Worm (Caenorhabditis elegans): ENCODE results near the gene F28E10.1.

DNA sequence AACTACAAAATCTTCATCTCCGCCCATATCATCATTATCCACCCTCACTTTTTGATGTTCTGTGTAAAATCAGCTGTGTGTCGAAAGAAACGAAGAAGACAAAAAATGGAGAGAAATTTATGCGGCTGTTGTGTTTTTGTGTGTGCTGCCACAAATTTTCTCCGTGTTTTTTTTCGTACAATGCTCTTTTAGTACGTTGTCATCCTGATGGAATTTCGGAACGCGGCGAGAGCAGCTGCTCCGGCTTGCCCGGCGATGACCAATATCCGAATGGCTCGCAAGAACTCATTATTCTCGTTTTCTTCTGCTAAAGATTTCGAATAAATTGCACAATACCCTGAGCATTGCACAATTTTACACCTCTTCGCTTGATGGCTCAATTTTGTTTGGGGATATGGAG is 70.7 kb downstream of the F28E10.1 start:
- TF ChIP-seq efl-3 (GFP tag; optimal IDR thresholded peaks at IDR 0.05) (no peak), ceh-90 (tag; optimal IDR thresholded peaks at IDR 0.05) (no peak)

Measured in whole organism, L1 larva.